Worm (Caenorhabditis elegans): ENCODE data around the gene thn-5.

The thn-5 gene

ce11 chrIV:5202575-5202974 is 28.1 kb upstream of the thn-5 start (continued):
- TF ChIP-seq pha-4 (tag; optimal IDR thresholded peaks at IDR 0.05) (no peak), nhr-120 (GFP tag; IDR thresholded peaks at IDR 0.05) (no peak), nhr-27 (tag; optimal IDR thresholded peaks at IDR 0.05) (no peak)

DNA sequence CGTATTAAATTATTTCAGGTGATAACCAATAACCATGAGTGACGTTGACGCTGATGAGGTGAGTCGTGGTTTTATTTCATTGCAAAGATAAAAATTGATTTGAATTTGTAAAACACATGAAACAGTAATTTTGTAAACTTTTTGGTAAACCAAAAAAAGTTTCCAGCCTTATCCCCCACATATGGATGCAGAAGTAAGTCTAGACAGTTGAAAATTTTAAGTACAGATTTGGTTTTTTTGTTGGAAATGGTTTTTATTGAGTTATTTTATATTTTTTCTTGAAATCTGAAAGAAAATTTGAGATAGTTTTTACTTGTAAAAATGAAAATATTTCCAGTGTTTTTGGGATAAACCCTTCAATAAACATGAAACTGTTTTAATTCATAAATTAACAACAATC is 26.1 kb upstream of the thn-5 start, which contains the start of gene tni-4:
TSS of gene tni-4 (plus strand) at position 19 of the 400 bp plus-strand sequence.
- TF ChIP-seq rpc-1 (optimal IDR thresholded peaks at IDR 0.05) = no peak
- no peak for TF ChIP-seq rpc-1 (tag; optimal IDR thresholded peaks at IDR 0.05)

DNA sequence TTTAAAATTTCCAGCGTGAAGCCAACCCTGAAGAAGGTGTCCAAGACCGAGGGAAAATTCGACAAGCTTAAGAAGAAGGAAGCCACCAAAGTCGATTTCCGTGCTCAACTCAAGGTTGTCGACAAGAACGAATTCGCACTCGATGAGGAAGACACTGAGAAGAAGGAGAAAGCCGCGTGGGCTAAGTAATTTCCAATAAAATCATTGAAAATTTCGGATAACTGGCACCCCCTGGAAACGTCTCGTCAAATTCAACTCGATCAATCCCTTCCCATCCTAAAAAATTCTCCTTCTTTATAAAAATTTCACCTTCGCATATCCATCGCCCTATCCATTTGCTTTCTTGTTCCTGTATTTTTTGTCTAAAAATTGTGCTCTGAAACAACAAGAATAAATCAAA is 23.9 kb upstream of the thn-5 start:
- no peak for TF ChIP-seq F22D6.2 (tag; optimal IDR thresholded peaks at IDR 0.05)
- TF ChIP-seq hrde-1 (tag; optimal IDR thresholded peaks at IDR 0.05; ENCODE audit: borderline replicate concordance) = peak; percentile 3
- 0 out of 2 replicates have a peak, but pooled peaks have one; percentile 19 for TF ChIP-seq ekl-4 (GFP tag; IDR thresholded peaks at IDR 0.05)
- no peak for TF ChIP-seq Y95B8A.8 (GFP tag; IDR thresholded peaks at IDR 0.05)
- no peak for TF ChIP-seq attf-3 (GFP tag; conservative IDR thresholded peaks at IDR 0.05)
- no peak for TF ChIP-seq egl-18 (GFP tag; IDR thresholded peaks at IDR 0.05)
- TF ChIP-seq egl-44 (GFP tag; IDR thresholded peaks at IDR 0.05) = no peak
- TF ChIP-seq nfya-2 (GFP tag; IDR thresholded peaks at IDR 0.05) = no peak
- no peak for TF ChIP-seq ama-1 (optimal IDR thresholded peaks at IDR 0.05)
- peak in 1 of 2 experiments; percentile 22 for TF ChIP-seq ama-1 (GFP tag; optimal IDR thresholded peaks at IDR 0.05)
- no peak for TF ChIP-seq madf-3 (GFP tag; IDR thresholded peaks at IDR 0.05)
- 0 out of 2 replicates have a peak, but pooled peaks have one; percentile 41 for TF ChIP-seq attf-6 (GFP tag; IDR thresholded peaks at IDR 0.05)
- TF ChIP-seq B0019.2 (GFP tag; conservative IDR thresholded peaks at IDR 0.05) = no peak
- TF ChIP-seq let-607 (tag; optimal IDR thresholded peaks at IDR 0.05) = no peak
- TF ChIP-seq ztf-25 (GFP tag; IDR thresholded peaks at IDR 0.05) = no peak
- TF ChIP-seq tbx-9 (tag; optimal IDR thresholded peaks at IDR 0.05; ENCODE audit: borderline replicate concordance) = no peak
- TF ChIP-seq cebp-1 (GFP tag; IDR thresholded peaks at IDR 0.05) = no peak
- no peak for TF ChIP-seq cebp-1 (tag; optimal IDR thresholded peaks at IDR 0.05)
- TF ChIP-seq xnd-1 (tag; optimal IDR thresholded peaks at IDR 0.05) = no peak
- TF ChIP-seq him-1 (tag; optimal IDR thresholded peaks at IDR 0.05) = no peak
- TF ChIP-seq Y53G8AR.9 (GFP tag; conservative IDR thresholded peaks at IDR 0.05) = no peak
- no peak for TF ChIP-seq D2030.7 (GFP tag; IDR thresholded peaks at IDR 0.05)
- TF ChIP-seq snpc-4 (GFP tag; optimal IDR thresholded peaks at IDR 0.05) = no peak
- TF ChIP-seq snpc-4 (tag; optimal IDR thresholded peaks at IDR 0.05) = peak in 1 of 4 experiments; percentile 74
- no peak for TF ChIP-seq mel-28 (tag; optimal IDR thresholded peaks at IDR 0.05; ENCODE audit: borderline replicate concordance)
- no peak for TF ChIP-seq nhr-179 (tag; optimal IDR thresholded peaks at IDR 0.05)
- TF ChIP-seq bed-2 (GFP tag; IDR thresholded peaks at IDR 0.05) = no peak
- no peak for TF ChIP-seq Y67H2A.10 (GFP tag; conservative IDR thresholded peaks at IDR 0.05)
- no peak for TF ChIP-seq zfh-2 (GFP tag; conservative IDR thresholded peaks at IDR 0.05)
- TF ChIP-seq ztf-6 (GFP tag; IDR thresholded peaks at IDR 0.05) = no peak
- TF ChIP-seq K11D2.4 (GFP tag; IDR thresholded peaks at IDR 0.05) = no peak
- TF ChIP-seq B0035.1 (tag; optimal IDR thresholded peaks at IDR 0.05) = no peak
- no peak for TF ChIP-seq repo-1 (tag; optimal IDR thresholded peaks at IDR 0.05)
- no peak for TF ChIP-seq sptf-2 (GFP tag; optimal IDR thresholded peaks at IDR 0.05)
- TF ChIP-seq ets-4 (GFP tag; optimal IDR thresholded peaks at IDR 0.05) = no peak
- TF ChIP-seq bed-1 (GFP tag; IDR thresholded peaks at IDR 0.05) = no peak
- TF ChIP-seq T07F8.4 (tag; optimal IDR thresholded peaks at IDR 0.05) = no peak
- TF ChIP-seq snpc-3.4 (tag; optimal IDR thresholded peaks at IDR 0.05) = no peak
- no peak for TF ChIP-seq nhr-90 (tag; optimal IDR thresholded peaks at IDR 0.05)
- peak; percentile 75 for TF ChIP-seq Y79H2A.3 (GFP tag; conservative IDR thresholded peaks at IDR 0.05)
